Fruit fly (Drosophila melanogaster) whole organism, embryonic: ENCODE measurements around the gene CG17234.
A peak's percentile ranks its signal among the peaks of the same experiment; 100 is the strongest.

Experiments
- Antp ChIP-seq: fragments of 200-800 bp; sonication (Bioruptor generic); optimal IDR thresholded peaks from 3 replicates; lab custom pipeline; 2016; ENCODE audit warnings: missing biosample characterization, missing genetic modification characterization
- CG10147 ChIP-seq: fragments of 200-800 bp; sonication (Bioruptor generic); optimal IDR thresholded peaks from 2 replicates; lab custom pipeline; 2019; ENCODE audit warnings: missing biosample characterization, mild to moderate bottlenecking, missing genetic modification characterization, moderate library complexity
- CG1024 ChIP-seq: fragments of 200-800 bp; sonication (Bioruptor generic); IDR thresholded peaks from 2 replicates; pipeline ENCODE4 v1.3.6; 2022; ENCODE audit warnings: missing biosample characterization, missing genetic modification characterization
- CG10321 ChIP-seq: fragments of 200-800 bp; sonication (Bioruptor generic); IDR thresholded peaks from 2 replicates; pipeline ENCODE4 v1.3.6; 2022; ENCODE audit warnings: missing biosample characterization, missing genetic modification characterization
- CG10979 ChIP-seq: fragments of 200-800 bp; sonication (Bioruptor generic); optimal IDR thresholded peaks from 2 replicates; lab custom pipeline; 2018; ENCODE audit warnings: missing biosample characterization, mild to moderate bottlenecking, missing genetic modification characterization, moderate library complexity
- CG12236 ChIP-seq: fragments of 200-800 bp; sonication (Bioruptor generic); optimal IDR thresholded peaks from 2 replicates; lab custom pipeline; 2016; ENCODE audit warnings: missing biosample characterization, missing genetic modification characterization
- CG13624 ChIP-seq: fragments of 200-800 bp; sonication (Bioruptor generic); optimal IDR thresholded peaks from 2 replicates; lab custom pipeline; 2016; ENCODE audit warnings: missing biosample characterization, missing genetic modification characterization
- CG15073 ChIP-seq: fragments of 200-800 bp; sonication (Bioruptor generic); optimal IDR thresholded peaks from 2 replicates; lab custom pipeline; 2016; ENCODE audit warnings: missing biosample characterization, missing genetic modification characterization
- CG17328 ChIP-seq: fragments of 200-800 bp; sonication (Bioruptor generic); IDR thresholded peaks from 2 replicates; pipeline ENCODE4 v1.3.6; 2022; ENCODE audit warnings: missing biosample characterization, missing genetic modification characterization
- CG17912 ChIP-seq: fragments of 200-800 bp; sonication (Bioruptor generic); optimal IDR thresholded peaks from 2 replicates; lab custom pipeline; 2018; ENCODE audit warnings: missing biosample characterization, mild to moderate bottlenecking, missing genetic modification characterization
- CG18262 ChIP-seq: fragments of 200-800 bp; optimal IDR thresholded peaks from 3 replicates; lab custom pipeline; 2019; ENCODE audit warnings: missing biosample characterization, mild to moderate bottlenecking, missing genetic modification characterization, moderate library complexity
- CG2116 ChIP-seq: fragments of 200-800 bp; sonication (Bioruptor generic); optimal IDR thresholded peaks from 3 replicates; lab custom pipeline; 2018; ENCODE audit warnings: missing biosample characterization, mild to moderate bottlenecking, missing genetic modification characterization
- CG3163 ChIP-seq: fragments of 200-800 bp; sonication (Bioruptor generic); optimal IDR thresholded peaks from 3 replicates; lab custom pipeline; 2016; ENCODE audit warnings: missing biosample characterization, missing genetic modification characterization
- CG32767 ChIP-seq: fragments of 200-800 bp; sonication (Bioruptor generic); IDR thresholded peaks from 2 replicates; pipeline ENCODE4 v1.3.6; 2022; ENCODE audit warnings: missing biosample characterization, missing genetic modification characterization
- CG3838 ChIP-seq: fragments of 200-800 bp; sonication (Bioruptor generic); optimal IDR thresholded peaks from 3 replicates; lab custom pipeline; 2016; ENCODE audit warnings: missing biosample characterization, missing genetic modification characterization
- CG4404 ChIP-seq: fragments of 200-800 bp; sonication (Bioruptor generic); IDR thresholded peaks from 2 replicates; pipeline ENCODE4 v1.3.6; 2022; ENCODE audit warnings: missing biosample characterization, missing genetic modification characterization
- CG5180 ChIP-seq: fragments of 200-800 bp; sonication (Bioruptor generic); optimal IDR thresholded peaks from 3 replicates; lab custom pipeline; 2017; ENCODE audit warnings: missing biosample characterization, missing genetic modification characterization, mild to moderate bottlenecking, moderate library complexity, missing genetic modification reagents
- CG6689 ChIP-seq: fragments of 200-800 bp; sonication (Bioruptor generic); IDR thresholded peaks from 2 replicates; pipeline ENCODE4 v1.3.6; 2022; ENCODE audit warnings: missing biosample characterization, missing genetic modification characterization
- CG7928 ChIP-seq: fragments of 200-800 bp; sonication (Bioruptor generic); optimal IDR thresholded peaks from 2 replicates; lab custom pipeline; 2017; ENCODE audit warnings: missing biosample characterization, mild to moderate bottlenecking, missing genetic modification characterization
- CG8765 ChIP-seq: fragments of 200-800 bp; sonication (Bioruptor generic); IDR thresholded peaks from 2 replicates; pipeline ENCODE4 v1.3.6; 2022; ENCODE audit warnings: missing biosample characterization, missing genetic modification characterization
- CG9932 ChIP-seq: fragments of 200-800 bp; sonication (Bioruptor generic); IDR thresholded peaks from 2 replicates; pipeline ENCODE4 v1.3.6; 2022; ENCODE audit warnings: missing biosample characterization, missing genetic modification characterization
- Camta ChIP-seq: fragments of 200-800 bp; sonication (Bioruptor generic); optimal IDR thresholded peaks from 2 replicates; lab custom pipeline; 2016; ENCODE audit warnings: missing biosample characterization, missing genetic modification characterization
- Chrac-16 ChIP-seq: fragments of 200-800 bp; sonication (Bioruptor generic); optimal IDR thresholded peaks from 3 replicates; lab custom pipeline; 2016; ENCODE audit warnings: missing biosample characterization, missing genetic modification characterization
- Doc2 ChIP-seq: fragments of 200-800 bp; sonication (Bioruptor generic); IDR thresholded peaks from 2 replicates; pipeline ENCODE4 v1.3.6; 2022; ENCODE audit warnings: missing biosample characterization, missing genetic modification characterization
- Fer2 ChIP-seq: fragments of 200-800 bp; sonication (Bioruptor generic); optimal IDR thresholded peaks from 2 replicates; lab custom pipeline; 2018; ENCODE audit warnings: missing biosample characterization, mild to moderate bottlenecking, missing genetic modification characterization, moderate library complexity
- Gsc ChIP-seq: fragments of 200-800 bp; sonication (Bioruptor generic); IDR thresholded peaks from 2 replicates; pipeline ENCODE4 v1.3.6; 2022; ENCODE audit warnings: missing biosample characterization, missing genetic modification characterization
- HLH3B ChIP-seq: fragments of 200-800 bp; sonication (Bioruptor generic); IDR thresholded peaks from 2 replicates; pipeline ENCODE4 v1.3.6; 2022; ENCODE audit warnings: missing biosample characterization, missing genetic modification characterization
- HLH4C ChIP-seq: fragments of 200-800 bp; sonication (Bioruptor generic); IDR thresholded peaks from 3 replicates; pipeline ENCODE4 v1.3.6; 2022; ENCODE audit warnings: missing biosample characterization, missing genetic modification characterization; ENCODE audit not compliant: partially characterized antibody
- MBD-R2 ChIP-seq: fragments of 200-800 bp; sonication (Bioruptor generic); IDR thresholded peaks from 2 replicates; pipeline ENCODE4 v1.3.6; 2022; ENCODE audit warnings: missing biosample characterization, missing genetic modification characterization
- Pdp1 ChIP-seq, 2 experiments: fragments of 200-800 bp; sonication (Bioruptor generic); optimal IDR thresholded peaks; 3 replicates each; lab custom pipeline; 2016; ENCODE audit warnings: missing biosample characterization in 2 of 2, missing genetic modification characterization in 2 of 2, mild to moderate bottlenecking in 1 of 2, moderate library complexity in 1 of 2
- Sin3A ChIP-seq: fragments of >200 bp; optimal IDR thresholded peaks from 2 replicates; lab custom pipeline; 2018
- ase ChIP-seq: fragments of 200-800 bp; sonication (Bioruptor generic); IDR thresholded peaks from 3 replicates; pipeline ENCODE4 v1.3.6; 2022; ENCODE audit warnings: missing biosample characterization, missing genetic modification characterization
- ash1 ChIP-seq: fragments of 200-800 bp; sonication (Bioruptor generic); optimal IDR thresholded peaks from 2 replicates; lab custom pipeline; 2018; ENCODE audit warnings: missing biosample characterization, mild to moderate bottlenecking, missing genetic modification characterization
- bab2 ChIP-seq: fragments of 200-800 bp; sonication (Bioruptor generic); optimal IDR thresholded peaks from 2 replicates; lab custom pipeline; 2016; ENCODE audit warnings: missing biosample characterization, missing genetic modification characterization
- br ChIP-seq: fragments of >200 bp; optimal IDR thresholded peaks from 2 replicates; lab custom pipeline; 2017
- disco-r ChIP-seq: fragments of 200-800 bp; sonication (Bioruptor generic); optimal IDR thresholded peaks from 2 replicates; lab custom pipeline; 2016; ENCODE audit warnings: missing biosample characterization, missing genetic modification characterization
- esg ChIP-seq: fragments of 200-800 bp; sonication (Bioruptor generic); conservative IDR thresholded peaks from 2 replicates; pipeline ENCODE4 v1.3.6; 2022; ENCODE audit warnings: missing biosample characterization, missing genetic modification characterization
- fd3F ChIP-seq: fragments of 200-800 bp; sonication (Bioruptor generic); optimal IDR thresholded peaks from 2 replicates; lab custom pipeline; 2018; ENCODE audit warnings: missing biosample characterization, mild to moderate bottlenecking, missing genetic modification characterization, moderate library complexity
- gsb ChIP-seq: fragments of 200-800 bp; sonication (Bioruptor generic); IDR thresholded peaks from 2 replicates; pipeline ENCODE4 v1.3.6; 2022; ENCODE audit warnings: missing biosample characterization, missing genetic modification characterization
- knrl ChIP-seq: fragments of 200-800 bp; sonication (Bioruptor generic); IDR thresholded peaks from 3 replicates; pipeline ENCODE4 v1.3.6; 2022; ENCODE audit warnings: missing biosample characterization, missing genetic modification characterization; ENCODE audit not compliant: partially characterized antibody
- pros ChIP-seq: fragments of 200-800 bp; sonication (Bioruptor generic); optimal IDR thresholded peaks from 3 replicates; lab custom pipeline; 2019; ENCODE audit warnings: missing biosample characterization, mild to moderate bottlenecking, missing genetic modification characterization, moderate library complexity
- pum ChIP-seq: fragments of 200-800 bp; sonication (Bioruptor generic); optimal IDR thresholded peaks from 2 replicates; lab custom pipeline; 2016; ENCODE audit warnings: missing biosample characterization, missing genetic modification characterization
- sim ChIP-seq: fragments of 200-800 bp; sonication (Bioruptor generic); IDR thresholded peaks from 2 replicates; pipeline ENCODE4 v1.3.6; 2022; ENCODE audit warnings: missing biosample characterization, missing genetic modification characterization
- sima ChIP-seq: fragments of 200-800 bp; sonication (Bioruptor generic); optimal IDR thresholded peaks from 2 replicates; lab custom pipeline; 2016; ENCODE audit warnings: missing biosample characterization, missing genetic modification characterization
- sr ChIP-seq: fragments of 200-800 bp; sonication (Bioruptor generic); IDR thresholded peaks from 3 replicates; pipeline ENCODE4 v1.3.6; 2022; ENCODE audit warnings: missing biosample characterization, missing genetic modification characterization
- stc ChIP-seq: fragments of 200-800 bp; sonication (Bioruptor generic); IDR thresholded peaks from 2 replicates; pipeline ENCODE4 v1.3.6; 2022; ENCODE audit warnings: missing biosample characterization, missing genetic modification characterization
- tap ChIP-seq: fragments of 200-800 bp; optimal IDR thresholded peaks from 3 replicates; lab custom pipeline; 2019; ENCODE audit warnings: missing biosample characterization, mild to moderate bottlenecking, missing genetic modification characterization, moderate library complexity
- vvl ChIP-seq: fragments of 200-800 bp; sonication (Bioruptor generic); IDR thresholded peaks from 2 replicates; pipeline ENCODE4 v1.3.6; 2022; ENCODE audit warnings: missing biosample characterization, missing genetic modification characterization
- wek ChIP-seq: fragments of 200-800 bp; sonication (Bioruptor generic); optimal IDR thresholded peaks from 3 replicates; lab custom pipeline; 2018; ENCODE audit warnings: missing biosample characterization, mild to moderate bottlenecking, missing genetic modification characterization, moderate library complexity
- zen ChIP-seq: fragments of 200-800 bp; sonication (Bioruptor generic); optimal IDR thresholded peaks from 3 replicates; lab custom pipeline; 2018; ENCODE audit warnings: missing biosample characterization, mild to moderate bottlenecking, missing genetic modification characterization, moderate library complexity

Gene CG17234

DNA sequence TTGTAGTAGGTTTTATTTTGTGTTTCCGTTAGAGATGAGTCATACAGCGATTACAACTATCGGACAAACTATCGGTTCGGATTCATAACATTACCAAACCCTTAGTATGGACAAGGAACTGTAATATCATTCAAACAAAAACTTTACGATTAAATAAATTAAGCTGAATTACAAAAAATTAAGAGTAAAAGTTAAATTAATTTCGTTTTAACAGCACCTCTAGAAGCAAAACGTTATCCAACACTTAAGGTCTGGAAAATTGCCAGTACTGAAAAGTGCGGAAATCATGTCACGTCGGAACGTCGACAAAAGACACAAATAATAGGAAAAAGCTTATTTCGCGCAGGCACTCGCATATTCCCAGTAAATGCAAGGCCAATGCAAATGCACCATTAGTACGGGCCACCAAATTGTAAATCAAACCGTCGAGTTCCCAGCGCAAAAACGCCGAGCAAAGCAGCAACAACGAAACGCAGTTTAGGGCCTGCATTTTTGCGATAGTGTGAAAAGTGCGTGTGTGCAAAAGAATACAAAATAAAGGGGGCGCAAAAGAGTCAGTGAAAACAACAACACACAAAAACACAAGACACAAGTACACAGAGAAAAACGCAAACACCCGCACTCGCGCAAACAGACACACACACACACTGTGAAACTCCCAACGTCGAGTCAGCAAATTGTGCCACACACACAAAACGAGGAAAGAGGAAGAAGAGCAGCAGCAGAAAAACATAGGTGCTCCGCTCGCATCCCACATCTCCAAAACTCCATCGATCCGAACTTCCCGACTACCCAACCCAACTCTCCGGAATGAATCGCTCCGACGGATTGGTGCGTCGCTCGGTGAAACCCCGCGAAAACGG is 26.4 kb upstream of the CG17234 start, which contains the start of the genes CG15387 and sau (continued):
- TF ChIP-seq gsb (GFP tag; lab: Robert Waterston, UW) (peak; percentile 66), Fer2 (tag; lab: Kevin White, UChicago) (peak; percentile 85), Doc2 (GFP tag; lab: Robert Waterston, UW) (no peak), sima (GFP tag; lab: Kevin White, UChicago) (peak; percentile 56), CG7928 (GFP tag; lab: Kevin White, UChicago) (peak; percentile 54), sim (GFP tag; lab: Robert Waterston, UW) (no peak), disco-r (GFP tag; lab: Kevin White, UChicago) (peak; percentile 84), CG15073 (GFP tag; lab: Kevin White, UChicago) (peak; percentile 49), Camta (peak; percentile 90), CG10321 (GFP tag; lab: Robert Waterston, UW) (peak; percentile 36; the same call in 1 of the 2 replicates), CG12236 (GFP tag; lab: Kevin White, UChicago) (peak; percentile 78), Chrac-16 (GFP tag; lab: Kevin White, UChicago) (peak; percentile 91), wek (GFP tag; lab: Kevin White, UChicago) (peak; percentile 48), CG9932 (GFP tag; lab: Robert Waterston, UW) (peak; percentile 91), pum (GFP tag; lab: Kevin White, UChicago) (peak; percentile 93), MBD-R2 (GFP tag; lab: Robert Waterston, UW) (peak; percentile 90), CG3838 (peak; percentile 74), CG4404 (GFP tag; lab: Robert Waterston, UW) (peak; percentile 79), esg (peak; percentile 71), fd3F (GFP tag; lab: Kevin White, UChicago) (peak; percentile 72), Sin3A (lab: Kevin White, UChicago) (peak; percentile 60), vvl (GFP tag; lab: Robert Waterston, UW) (peak; percentile 88), bab2 (GFP tag; lab: Kevin White, UChicago) (peak; percentile 92), CG3163 (GFP tag; lab: Kevin White, UChicago) (peak; percentile 79), CG32767 (GFP tag; lab: Robert Waterston, UW) (peak; percentile 85), stc (peak; percentile 82), br (lab: Kevin White, UChicago) (no peak), CG8765 (GFP tag; lab: Robert Waterston, UW) (peak; percentile 67), ash1 (GFP tag; lab: Kevin White, UChicago) (no peak), CG13624 (peak; percentile 92), Antp (GFP tag; lab: Kevin White, UChicago) (peak; percentile 90), CG17912 (GFP tag; lab: Kevin White, UChicago) (peak; percentile 69), Pdp1 (GFP tag; optimal IDR thresholded peaks at IDR 0.05; lab: Kevin White, UChicago) (peak; percentile 89 to 92), sr (GFP tag; lab: Robert Waterston, UW) (no peak), tap (tag; lab: Kevin White, UChicago) (peak; percentile 76), CG17328 (GFP tag; lab: Robert Waterston, UW) (peak; percentile 76), CG10979 (tag; lab: Kevin White, UChicago) (peak; percentile 77), CG5180 (GFP tag; lab: Kevin White, UChicago) (peak; percentile 63), knrl (GFP tag; lab: Robert Waterston, UW) (peak; percentile 92), CG10147 (GFP tag; lab: Kevin White, UChicago) (peak; percentile 84), zen (tag; lab: Kevin White, UChicago) (peak; percentile 83), CG18262 (tag; lab: Kevin White, UChicago) (peak; percentile 83), Gsc (GFP tag; lab: Robert Waterston, UW) (no peak), ase (peak; percentile 68; the same call in 2 of the 3 replicates), HLH3B (GFP tag; lab: Robert Waterston, UW) (peak; percentile 79), pros (no peak), CG2116 (peak; percentile 90), CG6689 (GFP tag; lab: Robert Waterston, UW) (peak; percentile 83), HLH4C (GFP tag; lab: Robert Waterston, UW) (peak; percentile 89), CG1024 (GFP tag; lab: Robert Waterston, UW) (peak; percentile 66)
